Worm (Caenorhabditis elegans): Measurements from ENCODE around the gene wbp-11.
A peak's percentile ranks its signal among the peaks of the same experiment; 100 is the strongest.

wbp-11 gene

DNA sequence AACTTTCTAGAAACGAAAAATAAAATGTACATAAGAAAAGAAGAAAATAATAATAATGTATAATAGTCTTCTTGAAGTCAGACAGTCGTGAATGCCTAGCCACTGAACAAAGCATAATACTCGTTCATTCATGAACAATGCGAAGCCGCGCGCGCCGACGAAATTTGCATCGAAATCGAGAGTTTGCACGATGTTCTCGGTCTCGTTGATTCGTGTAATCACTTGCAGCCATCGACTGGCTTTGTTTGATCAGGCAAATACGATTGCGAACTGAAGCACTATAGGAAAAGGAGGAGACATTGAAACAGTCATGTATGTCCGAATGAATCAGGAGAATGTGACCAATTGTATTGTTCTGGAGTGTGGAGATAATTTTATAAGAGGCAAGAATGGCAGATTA is 31.0 kb downstream of the wbp-11 start:
- TF ChIP-seq syd-9 (tag; optimal IDR thresholded peaks at IDR 0.05) (no peak), dve-1 (tag; optimal IDR thresholded peaks at IDR 0.05) (peak; percentile 12)

DNA sequence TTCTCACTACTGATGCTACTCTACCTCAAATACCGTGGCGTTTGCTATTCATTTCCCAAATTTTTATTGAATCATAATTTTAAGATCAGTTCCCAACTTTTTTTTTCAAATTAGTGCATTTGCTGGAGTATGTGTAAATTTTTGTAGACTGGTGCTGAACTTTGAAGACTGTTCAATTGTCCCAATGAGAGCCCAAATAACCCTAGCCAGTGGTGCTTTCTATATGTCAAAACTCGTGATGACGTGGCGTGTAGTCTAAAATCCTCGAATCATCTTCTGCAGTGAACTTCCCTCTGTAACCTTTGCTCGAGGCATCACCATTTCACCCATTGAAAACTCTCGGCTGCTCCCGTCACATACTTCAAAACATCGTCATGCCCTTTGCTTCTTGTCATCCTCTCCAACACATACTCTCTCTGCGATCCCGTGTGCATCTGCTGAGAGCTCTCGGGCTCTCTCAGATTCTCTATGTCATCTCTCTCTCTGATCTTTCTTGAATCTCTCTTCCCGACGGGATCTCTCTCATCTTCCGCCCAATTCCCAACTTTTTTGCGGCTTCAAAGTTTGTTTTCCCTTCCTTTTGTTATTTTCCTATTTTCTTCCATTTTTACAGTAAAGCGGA is 31.8 kb downstream of the wbp-11 start:
- TF ChIP-seq tbx-2 (tag; optimal IDR thresholded peaks at IDR 0.05) (no peak), unc-55 (GFP tag; optimal IDR thresholded peaks at IDR 0.05) (peak; percentile 76), ceh-18 (tag; optimal IDR thresholded peaks at IDR 0.05) (peak; percentile 45), odd-2 (tag; optimal IDR thresholded peaks at IDR 0.05) (no peak), ama-1 (optimal IDR thresholded peaks at IDR 0.05) (no peak), pax-1 (tag; optimal IDR thresholded peaks at IDR 0.05) (no peak), ceh-22 (tag; optimal IDR thresholded peaks at IDR 0.05) (peak; percentile 46), sdc-2 (tag; optimal IDR thresholded peaks at IDR 0.05) (no peak), C38D4.7 (GFP tag; optimal IDR thresholded peaks at IDR 0.05) (no peak), ceh-9 (tag; optimal IDR thresholded peaks at IDR 0.05) (no peak), pag-3 (tag; optimal IDR thresholded peaks at IDR 0.05; ENCODE audit: borderline replicate concordance) (no peak), hlh-30 (tag; optimal IDR thresholded peaks at IDR 0.05; ENCODE audit: insufficient read depth) (peak; percentile 11), pqm-1 (tag; optimal IDR thresholded peaks at IDR 0.05) (no peak), rnt-1 (tag; optimal IDR thresholded peaks at IDR 0.05) (peak; percentile 32)

DNA sequence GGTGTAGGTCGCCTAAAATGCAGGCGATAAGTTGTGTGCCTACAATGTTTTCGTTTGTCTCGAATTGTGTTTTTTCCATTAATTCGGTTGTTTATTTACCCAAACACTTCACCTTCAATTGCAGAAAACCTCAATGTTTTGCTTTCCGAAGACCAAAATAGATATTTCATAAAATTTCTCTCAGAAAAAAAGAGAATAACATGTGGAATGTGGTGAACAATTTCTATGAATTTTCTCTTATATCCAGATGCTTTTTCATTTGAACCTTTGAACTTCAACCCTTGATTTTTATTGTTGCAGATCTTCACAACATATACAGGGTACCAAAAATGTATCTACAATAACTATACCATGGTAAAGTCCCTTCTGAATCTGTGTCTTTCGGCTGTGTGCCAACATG is 33.7 kb downstream of the wbp-11 start, which contains the start of gene T01E8.1:
TSS of gene T01E8.1 (plus strand) at position 301 of the 400 bp plus-strand sequence.
- TF ChIP-seq hlh-15 (tag; optimal IDR thresholded peaks at IDR 0.05) (no peak), sox-2 (GFP tag; IDR thresholded peaks at IDR 0.05) (no peak), pros-1 (tag; optimal IDR thresholded peaks at IDR 0.05) (no peak), dmd-4 (tag; optimal IDR thresholded peaks at IDR 0.05; ENCODE audit: borderline replicate concordance) (no peak), pha-4 (tag; optimal IDR thresholded peaks at IDR 0.05) (no peak), tbx-7 (tag; optimal IDR thresholded peaks at IDR 0.05) (no peak), C08G9.2 (tag; optimal IDR thresholded peaks at IDR 0.05) (no peak), ceh-2 (tag; optimal IDR thresholded peaks at IDR 0.05) (no peak), hlh-6 (tag; optimal IDR thresholded peaks at IDR 0.05) (no peak)

DNA sequence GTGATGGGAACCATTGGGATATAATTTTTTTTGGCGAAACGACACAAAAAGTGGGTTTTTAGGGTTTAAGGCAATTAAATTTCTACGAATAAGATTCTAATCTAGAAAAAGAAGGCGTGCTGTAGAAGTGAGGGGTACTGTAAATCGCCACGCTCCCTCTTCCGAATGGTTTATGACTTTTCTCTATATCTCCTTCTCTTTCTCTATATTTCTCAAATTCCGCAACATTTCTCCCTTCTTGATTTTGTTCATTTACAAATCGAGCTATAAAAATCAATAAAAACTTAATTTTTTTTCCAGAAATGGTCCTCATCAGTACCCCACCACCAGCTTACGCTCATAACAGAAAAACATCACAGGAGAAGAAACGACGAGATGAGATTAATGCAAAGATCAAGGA is 45.4 kb downstream of the wbp-11 start, which contains the start of gene ref-1:
TSS of gene ref-1 (plus strand) at position 301 of the 400 bp plus-strand sequence.
- no peak for TF ChIP-seq ceh-18 (tag; optimal IDR thresholded peaks at IDR 0.05)
- no peak for TF ChIP-seq pros-1 (tag; optimal IDR thresholded peaks at IDR 0.05)
- no peak for TF ChIP-seq rnt-1 (tag; optimal IDR thresholded peaks at IDR 0.05)
- no peak for TF ChIP-seq ceh-34 (tag; optimal IDR thresholded peaks at IDR 0.05)
- no peak for TF ChIP-seq ceh-24 (tag; optimal IDR thresholded peaks at IDR 0.05)
- no peak for TF ChIP-seq ztf-16 (tag; optimal IDR thresholded peaks at IDR 0.05)

DNA sequence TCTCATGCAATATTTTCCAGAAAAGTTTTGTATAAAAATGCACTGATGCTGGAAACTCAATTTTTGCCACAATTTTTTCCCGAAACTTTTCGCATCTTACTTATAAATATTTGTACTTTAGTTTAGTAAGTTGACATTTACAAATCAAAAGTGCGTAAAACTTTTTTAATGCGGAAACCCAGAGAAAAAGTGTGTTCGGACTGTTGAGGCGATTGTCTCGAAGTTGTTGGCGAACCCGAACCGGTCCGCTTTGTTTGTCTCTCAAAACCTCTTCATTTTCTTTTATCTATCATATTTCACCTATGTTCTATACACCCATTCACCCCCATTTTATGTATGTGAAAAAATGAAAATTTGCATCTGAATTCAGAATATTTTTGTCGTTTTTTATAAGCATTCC is 47.9 kb downstream of the wbp-11 start:
- TF ChIP-seq ceh-24 (tag; optimal IDR thresholded peaks at IDR 0.05) (no peak), hlh-15 (tag; optimal IDR thresholded peaks at IDR 0.05) (no peak), rnt-1 (tag; optimal IDR thresholded peaks at IDR 0.05) (no peak), che-1 (tag; optimal IDR thresholded peaks at IDR 0.05) (no peak), ttx-3 (tag; optimal IDR thresholded peaks at IDR 0.05) (no peak), ceh-2 (tag; optimal IDR thresholded peaks at IDR 0.05) (no peak), pax-1 (tag; optimal IDR thresholded peaks at IDR 0.05) (no peak), zip-5 (tag; optimal IDR thresholded peaks at IDR 0.05) (no peak), mec-3 (tag; optimal IDR thresholded peaks at IDR 0.05; ENCODE audit: borderline replicate concordance) (no peak), dmd-4 (tag; optimal IDR thresholded peaks at IDR 0.05; ENCODE audit: borderline replicate concordance) (no peak), unc-55 (GFP tag; optimal IDR thresholded peaks at IDR 0.05) (no peak), elt-2 (tag; optimal IDR thresholded peaks at IDR 0.05) (no peak), ceh-18 (tag; optimal IDR thresholded peaks at IDR 0.05) (no peak), hlh-8 (tag; optimal IDR thresholded peaks at IDR 0.05) (no peak), C38D4.7 (GFP tag; optimal IDR thresholded peaks at IDR 0.05) (no peak), ztf-16 (tag; optimal IDR thresholded peaks at IDR 0.05) (no peak), odd-2 (tag; optimal IDR thresholded peaks at IDR 0.05) (no peak), fax-1 (tag; optimal IDR thresholded peaks at IDR 0.05) (no peak), fkh-10 (GFP tag; optimal IDR thresholded peaks at IDR 0.05) (no peak)
